Fruit fly (Drosophila melanogaster): ENCODE results near the gene Arp6.

Gene Arp6

DNA sequence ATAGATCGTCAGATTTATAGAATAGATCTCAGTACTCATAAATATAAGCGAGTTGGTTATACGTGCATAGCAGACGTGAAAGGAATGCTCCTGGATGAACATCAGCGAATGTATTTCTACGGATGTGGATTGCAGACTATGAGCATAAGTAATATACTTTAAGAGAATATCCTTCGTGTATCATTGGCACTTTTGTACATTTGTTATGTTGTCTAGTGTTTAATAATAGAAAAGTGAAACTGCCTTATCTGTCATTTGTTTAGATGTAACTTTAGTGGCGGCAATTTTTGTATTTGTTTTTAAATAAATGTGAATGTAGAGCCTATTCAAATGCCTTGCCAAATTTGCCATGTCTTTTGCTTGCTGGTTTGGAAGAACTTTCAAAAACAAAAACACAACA, 35.7 kb upstream of the Arp6 start, which contains the start of gene CG43672:
Gene CG43672 (plus strand): TSS at position 301 of the 400 bp plus-strand sequence.
- TF ChIP-seq bab1 (GFP tag; optimal IDR thresholded peaks at IDR 0.05) (no peak), ovo (GFP tag; optimal IDR thresholded peaks at IDR 0.05) (no peak), Mnt (GFP tag; optimal IDR thresholded peaks at IDR 0.05) (no peak), Clk (GFP tag; optimal IDR thresholded peaks at IDR 0.05) (no peak), cic (GFP tag; optimal IDR thresholded peaks at IDR 0.05) (no peak), tj (GFP tag; optimal IDR thresholded peaks at IDR 0.05) (no peak), CG7045 (GFP tag; optimal IDR thresholded peaks at IDR 0.05) (no peak), Hr96 (GFP tag; optimal IDR thresholded peaks at IDR 0.05) (no peak), CG33017 (tag; optimal IDR thresholded peaks at IDR 0.05) (no peak), cnc (optimal IDR thresholded peaks at IDR 0.05) (no peak), kay (GFP tag; ENCODE audit: borderline replicate concordance) (no peak), CG7101 (tag; optimal IDR thresholded peaks at IDR 0.05) (no peak), CG14711 (tag; optimal IDR thresholded peaks at IDR 0.05) (no peak), toe (GFP tag; optimal IDR thresholded peaks at IDR 0.05) (no peak), CG12768 (GFP tag; optimal IDR thresholded peaks at IDR 0.05) (no peak), Crg-1 (GFP tag; optimal IDR thresholded peaks at IDR 0.05) (no peak), CG5204 (GFP tag; optimal IDR thresholded peaks at IDR 0.05) (no peak)

DNA sequence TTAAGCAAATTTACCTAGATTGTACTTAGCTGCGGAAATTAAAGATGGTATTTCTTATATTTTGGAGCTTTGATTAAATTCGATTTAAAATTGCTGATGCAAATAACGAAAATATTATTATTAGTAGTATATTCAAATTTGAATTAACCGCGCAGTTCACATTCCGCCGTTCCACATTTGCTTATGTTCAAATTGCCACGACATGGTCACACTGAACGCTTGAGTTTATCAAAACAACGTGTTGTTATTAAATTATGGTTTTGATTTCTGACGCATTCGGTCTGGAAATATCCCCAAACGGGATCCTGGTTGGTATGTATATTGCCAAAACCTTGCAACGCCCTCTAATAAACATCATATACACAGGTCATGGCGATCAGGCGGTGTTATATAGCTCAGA, 32.5 kb upstream of the Arp6 start, which contains the start of gene CG33172:
Gene CG33172 (plus strand): TSS at position 208 of the 400 bp plus-strand sequence.
- TF ChIP-seq cnc (optimal IDR thresholded peaks at IDR 0.05) (no peak), pad (GFP tag; optimal IDR thresholded peaks at IDR 0.05) (no peak), tj (GFP tag; optimal IDR thresholded peaks at IDR 0.05) (no peak), toe (GFP tag; optimal IDR thresholded peaks at IDR 0.05) (no peak), ovo (GFP tag; optimal IDR thresholded peaks at IDR 0.05) (no peak), Hr96 (GFP tag; optimal IDR thresholded peaks at IDR 0.05) (no peak), CG7045 (GFP tag; optimal IDR thresholded peaks at IDR 0.05) (no peak), CG7101 (tag; optimal IDR thresholded peaks at IDR 0.05) (no peak), CG33017 (tag; optimal IDR thresholded peaks at IDR 0.05) (no peak), kay (GFP tag; ENCODE audit: borderline replicate concordance) (no peak), CG1620 (GFP tag; optimal IDR thresholded peaks at IDR 0.05) (no peak), Clk (GFP tag; optimal IDR thresholded peaks at IDR 0.05) (no peak), CG11617 (GFP tag; optimal IDR thresholded peaks at IDR 0.05) (no peak)

DNA sequence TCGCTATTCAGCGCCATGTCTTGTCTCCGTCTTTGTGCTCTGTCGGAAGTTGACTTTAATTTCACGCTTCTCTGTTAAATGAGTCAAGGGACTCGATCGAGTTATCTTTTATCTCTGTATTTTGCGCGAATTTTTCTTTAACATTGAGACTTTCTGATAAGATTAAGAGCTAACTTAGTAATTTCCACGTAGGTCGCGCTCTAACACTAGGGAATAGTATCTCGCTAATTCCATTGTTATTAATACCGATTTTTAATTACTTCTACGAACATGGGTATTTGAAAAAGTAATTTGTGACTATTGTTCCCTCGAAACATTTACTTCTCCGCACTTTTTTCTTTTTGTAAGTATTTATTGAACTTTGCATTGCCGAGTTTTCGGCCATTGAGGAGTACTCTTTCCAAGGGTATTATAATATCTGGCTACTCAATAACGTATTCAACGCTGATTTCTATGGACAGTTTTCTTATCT, 29.5 kb upstream of the Arp6 start, which contains the start of gene CG8952:
Gene CG8952 (minus strand): TSS at position 51 of the 472 bp plus-strand sequence.
- TF ChIP-seq kay (GFP tag; ENCODE audit: borderline replicate concordance): peak; percentile 50
- no peak for TF ChIP-seq Crg-1 (GFP tag; optimal IDR thresholded peaks at IDR 0.05)

DNA sequence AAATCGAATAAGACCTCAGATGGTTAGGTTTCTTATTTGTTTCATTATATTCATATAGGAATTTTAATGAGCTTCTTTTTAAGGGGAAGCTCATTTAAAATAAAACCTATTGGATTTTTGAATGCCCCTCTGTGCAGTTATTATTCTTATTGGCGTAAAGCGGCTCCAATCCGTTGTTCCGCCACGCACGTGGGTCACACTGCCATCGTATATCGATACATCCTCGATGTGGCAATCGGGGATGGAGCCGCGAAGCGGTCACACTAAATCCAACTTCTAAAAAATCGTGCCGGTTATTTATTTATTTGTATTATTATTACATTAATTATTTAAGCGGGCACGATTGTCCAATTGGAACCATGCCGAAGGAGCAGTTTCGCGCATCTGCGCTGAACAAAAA, 25.8 kb upstream of the Arp6 start, which contains the start of gene Polr3A:
Gene Polr3A (plus strand): TSS at position 234 of the 400 bp plus-strand sequence.
- TF ChIP-seq Hr96 (GFP tag; optimal IDR thresholded peaks at IDR 0.05): no peak
- no peak for TF ChIP-seq CG12768 (GFP tag; optimal IDR thresholded peaks at IDR 0.05)
- TF ChIP-seq tj (GFP tag; optimal IDR thresholded peaks at IDR 0.05): no peak
- TF ChIP-seq CG7045 (GFP tag; optimal IDR thresholded peaks at IDR 0.05): no peak
- peak; percentile 92 for TF ChIP-seq Mnt (GFP tag; optimal IDR thresholded peaks at IDR 0.05)
- TF ChIP-seq CG14711 (tag; optimal IDR thresholded peaks at IDR 0.05): no peak
- peak; percentile 48 for TF ChIP-seq bab1 (GFP tag; optimal IDR thresholded peaks at IDR 0.05)
- TF ChIP-seq CG7101 (tag; optimal IDR thresholded peaks at IDR 0.05): no peak

DNA sequence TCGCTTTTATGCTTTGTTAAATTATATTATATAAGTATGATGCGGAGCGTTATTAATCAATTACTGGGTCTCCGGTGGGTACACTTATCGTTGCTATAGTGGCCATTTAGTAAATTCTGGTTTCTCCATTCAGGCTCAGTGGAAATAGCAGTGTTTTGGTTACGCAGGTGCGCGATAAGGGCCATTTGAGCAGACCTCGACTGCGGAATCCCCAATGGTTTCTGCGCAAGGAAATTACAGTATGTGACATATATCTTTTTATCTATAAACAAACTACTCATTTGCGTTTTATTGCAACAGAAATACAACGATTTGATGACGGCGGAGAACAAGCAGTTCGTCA, 24.3 kb upstream of the Arp6 start:
- TF ChIP-seq kay (GFP tag; ENCODE audit: borderline replicate concordance) (peak; percentile 45), CG5204 (GFP tag; optimal IDR thresholded peaks at IDR 0.05) (no peak), ovo (GFP tag; optimal IDR thresholded peaks at IDR 0.05) (no peak), Mnt (GFP tag; optimal IDR thresholded peaks at IDR 0.05) (peak; percentile 23)

DNA sequence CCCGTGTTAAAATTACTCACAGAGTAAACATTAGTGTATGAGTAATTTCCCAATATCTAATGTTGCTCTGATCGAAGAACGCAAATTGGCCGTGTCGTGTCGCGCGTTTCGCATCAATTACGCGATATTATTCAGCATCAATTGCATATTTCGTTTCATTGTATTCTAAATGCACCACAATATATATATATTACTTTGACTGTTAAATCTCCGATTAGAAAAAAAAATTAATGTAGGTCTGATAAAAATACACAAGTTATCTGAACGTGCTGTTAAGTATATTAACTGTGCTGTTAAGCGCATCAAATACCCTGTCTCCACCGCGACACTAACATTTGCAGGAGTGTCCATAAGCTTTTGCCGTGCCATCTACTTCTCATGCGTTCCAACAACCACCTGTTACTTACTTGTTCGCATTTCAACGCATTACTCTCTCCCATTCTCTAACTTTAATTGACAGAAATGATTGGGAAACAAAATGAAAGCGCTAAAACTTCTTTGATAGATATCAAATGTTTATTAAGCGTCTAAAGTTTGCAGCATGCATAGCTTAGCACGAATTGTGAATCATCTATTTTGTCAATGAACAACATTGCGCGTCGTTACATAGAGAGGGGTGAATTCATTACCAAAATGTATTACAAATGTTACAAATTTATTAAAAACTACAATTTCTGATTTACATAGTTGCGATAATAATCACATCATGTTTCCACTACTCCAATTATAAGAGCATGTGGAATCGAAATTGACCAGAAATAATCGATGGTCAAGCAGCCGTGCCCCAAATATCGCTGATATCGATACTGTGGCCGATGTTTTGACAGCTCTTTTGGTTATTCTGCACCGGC, 23.8 kb upstream of the Arp6 start, which contains the start of the genes Graf and mRpL3:
Gene Graf (minus strand): TSS at position 287 of the 851 bp plus-strand sequence.
Gene mRpL3 (plus strand): TSS at position 802 of the 851 bp plus-strand sequence.
- peak; percentile 97 for TF ChIP-seq kay (GFP tag; ENCODE audit: borderline replicate concordance)
- TF ChIP-seq pad (GFP tag; optimal IDR thresholded peaks at IDR 0.05): peak; percentile 3
- TF ChIP-seq cic (GFP tag; optimal IDR thresholded peaks at IDR 0.05): no peak
- TF ChIP-seq bab1 (GFP tag; optimal IDR thresholded peaks at IDR 0.05): peak; percentile 6

DNA sequence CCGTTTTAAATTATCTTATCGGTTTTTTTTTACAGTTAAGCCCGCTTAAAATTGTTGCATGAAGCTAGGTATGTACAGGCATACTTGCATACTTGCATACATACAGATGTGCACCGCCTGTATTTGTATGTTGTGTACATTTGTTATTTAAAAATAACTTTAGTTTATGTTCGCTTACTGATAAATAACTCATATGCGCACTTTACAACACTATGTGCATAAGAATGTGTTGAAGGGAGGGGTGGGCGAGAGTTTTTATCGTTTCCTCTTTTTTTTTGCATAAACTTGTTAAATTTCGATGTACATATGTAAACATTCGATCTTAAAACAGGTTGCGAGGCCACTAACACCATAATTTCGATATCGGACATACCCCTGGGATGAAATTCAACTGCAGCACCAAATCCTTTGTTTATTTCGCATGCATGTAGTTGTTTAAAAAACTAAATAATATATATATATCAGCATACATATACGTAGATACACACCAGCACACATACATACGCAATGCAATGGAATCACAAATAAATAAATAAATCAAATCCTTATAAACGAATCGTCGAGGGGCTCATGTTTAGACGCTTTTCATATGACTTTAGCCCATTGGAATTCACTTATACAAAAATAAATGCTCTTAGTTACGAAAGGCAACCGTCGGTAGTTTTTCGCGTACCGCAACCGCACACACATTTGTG, 23.0 kb upstream of the Arp6 start:
- TF ChIP-seq CG7045 (GFP tag; optimal IDR thresholded peaks at IDR 0.05) (no peak), CG7101 (tag; optimal IDR thresholded peaks at IDR 0.05) (no peak), toe (GFP tag; optimal IDR thresholded peaks at IDR 0.05) (no peak), cnc (optimal IDR thresholded peaks at IDR 0.05) (no peak), tj (GFP tag; optimal IDR thresholded peaks at IDR 0.05) (peak; percentile 27)
